Fruit fly (Drosophila melanogaster) whole organism, embryonic: ENCODE measurements around the gene Obp99c.

Experiments used
- ATbp ChIP-seq: fragments of 200-800 bp; sonication (Bioruptor generic); optimal IDR thresholded peaks from 2 replicates; lab custom pipeline; 2017; ENCODE audit warnings: missing biosample characterization, mild to moderate bottlenecking, missing genetic modification characterization, missing genetic modification reagents
- Atf-2 ChIP-seq: fragments of 200-800 bp; sonication (Bioruptor generic); optimal IDR thresholded peaks from 2 replicates; lab custom pipeline; 2016; ENCODE audit warnings: missing biosample characterization, missing genetic modification characterization
- Blimp-1 ChIP-seq: fragments of 200-800 bp; sonication (Bioruptor generic); optimal IDR thresholded peaks from 3 replicates; lab custom pipeline; 2018; ENCODE audit warnings: missing biosample characterization, missing genetic modification characterization, mild to moderate bottlenecking, moderate library complexity, missing genetic modification reagents
- CG10267 ChIP-seq: fragments of 200-800 bp; sonication (Bioruptor generic); optimal IDR thresholded peaks from 2 replicates; lab custom pipeline; 2018; ENCODE audit warnings: missing biosample characterization, mild to moderate bottlenecking, missing genetic modification characterization, moderate library complexity
- CG11085 ChIP-seq: fragments of 200-800 bp; sonication (Bioruptor generic); IDR thresholded peaks from 2 replicates; pipeline ENCODE4 v1.3.6; 2022; ENCODE audit warnings: missing biosample characterization, missing genetic modification characterization
- CG12299 ChIP-seq: fragments of 200-800 bp; sonication (Bioruptor generic); optimal IDR thresholded peaks from 2 replicates; lab custom pipeline; 2018; ENCODE audit warnings: missing biosample characterization, mild to moderate bottlenecking, missing genetic modification characterization
- CG13624 ChIP-seq: fragments of 200-800 bp; sonication (Bioruptor generic); optimal IDR thresholded peaks from 2 replicates; lab custom pipeline; 2016; ENCODE audit warnings: missing biosample characterization, missing genetic modification characterization
- CG14860 ChIP-seq: fragments of 200-800 bp; sonication (Bioruptor generic); IDR thresholded peaks from 3 replicates; pipeline ENCODE4 v1.3.6; 2022; ENCODE audit warnings: missing biosample characterization, missing genetic modification characterization; ENCODE audit not compliant: partially characterized antibody
- CG15479 ChIP-seq: fragments of 200-800 bp; sonication (Bioruptor generic); optimal IDR thresholded peaks from 3 replicates; lab custom pipeline; 2019; ENCODE audit warnings: missing biosample characterization, mild to moderate bottlenecking, missing genetic modification characterization, moderate library complexity
- CG18599 ChIP-seq: fragments of 200-800 bp; sonication (Bioruptor generic); optimal IDR thresholded peaks from 3 replicates; lab custom pipeline; 2017; ENCODE audit warnings: missing biosample characterization, missing genetic modification characterization, mild to moderate bottlenecking, moderate library complexity, missing genetic modification reagents
- CG2199 ChIP-seq: fragments of 200-800 bp; sonication (Bioruptor generic); IDR thresholded peaks from 3 replicates; pipeline ENCODE4 v1.3.6; 2022; ENCODE audit warnings: missing biosample characterization, missing genetic modification characterization
- CG31388 ChIP-seq: fragments of 200-800 bp; sonication (Bioruptor generic); optimal IDR thresholded peaks from 2 replicates; lab custom pipeline; 2016; ENCODE audit warnings: missing biosample characterization, missing genetic modification characterization
- CG3726 ChIP-seq: fragments of 200-800 bp; sonication (Bioruptor generic); IDR thresholded peaks from 3 replicates; pipeline ENCODE4, ENCODE4 v1.3.6; 2022; ENCODE audit warnings: missing biosample characterization, missing genetic modification characterization
- CG4282 ChIP-seq: fragments of 200-800 bp; sonication (Bioruptor generic); optimal IDR thresholded peaks from 2 replicates; lab custom pipeline; 2016; ENCODE audit warnings: missing biosample characterization, missing genetic modification characterization
- CG4328 ChIP-seq: fragments of 200-800 bp; sonication (Bioruptor generic); optimal IDR thresholded peaks from 3 replicates; lab custom pipeline; 2017; ENCODE audit warnings: missing biosample characterization, missing genetic modification reagents, missing genetic modification characterization
- CoRest ChIP-seq: fragments of 200-800 bp; sonication (Bioruptor generic); optimal IDR thresholded peaks from 3 replicates; lab custom pipeline; 2018; ENCODE audit warnings: missing biosample characterization, mild to moderate bottlenecking, missing genetic modification characterization, moderate library complexity
- D19A ChIP-seq: fragments of 200-800 bp; optimal IDR thresholded peaks from 3 replicates; lab custom pipeline; 2019; ENCODE audit warnings: missing biosample characterization, mild to moderate bottlenecking, missing genetic modification characterization, moderate library complexity
- Doc3 ChIP-seq: fragments of 200-800 bp; sonication (Bioruptor generic); IDR thresholded peaks from 3 replicates; pipeline ENCODE4 v1.3.6; 2022; ENCODE audit warnings: missing biosample characterization, missing genetic modification characterization; ENCODE audit not compliant: partially characterized antibody
- E2f1 ChIP-seq: fragments of 200-800 bp; sonication (Bioruptor generic); IDR thresholded peaks from 2 replicates; pipeline ENCODE4 v1.3.6; 2022; ENCODE audit warnings: missing biosample characterization, missing genetic modification characterization
- HmgZ ChIP-seq: fragments of 200-800 bp; sonication (Bioruptor generic); optimal IDR thresholded peaks from 2 replicates; lab custom pipeline; 2018; ENCODE audit warnings: missing biosample characterization, mild to moderate bottlenecking, missing genetic modification characterization
- Hsf ChIP-seq: fragments of 200-800 bp; sonication (Bioruptor generic); optimal IDR thresholded peaks from 3 replicates; lab custom pipeline; 2016; ENCODE audit warnings: missing biosample characterization, missing genetic modification characterization
- Meics ChIP-seq: fragments of 200-800 bp; sonication (Bioruptor generic); optimal IDR thresholded peaks from 2 replicates; lab custom pipeline; 2017; ENCODE audit warnings: missing biosample characterization, mild to moderate bottlenecking, missing genetic modification characterization
- Myb ChIP-seq: fragments of 200-800 bp; sonication (Bioruptor generic); optimal IDR thresholded peaks from 2 replicates; lab custom pipeline; 2016; ENCODE audit warnings: missing biosample characterization, missing genetic modification characterization
- Neu2 ChIP-seq: fragments of 200-800 bp; sonication (Bioruptor generic); optimal IDR thresholded peaks from 3 replicates; lab custom pipeline; 2016; ENCODE audit warnings: missing biosample characterization, missing genetic modification characterization, borderline replicate concordance
- Sox100B ChIP-seq: fragments of 200-800 bp; sonication (Bioruptor generic); optimal IDR thresholded peaks from 3 replicates; lab custom pipeline; 2018; ENCODE audit warnings: missing biosample characterization, mild to moderate bottlenecking, missing genetic modification characterization
- Taf1 ChIP-seq: fragments of 200-800 bp; sonication (Bioruptor generic); IDR thresholded peaks from 2 replicates; pipeline ENCODE4 v1.3.6; 2022; ENCODE audit warnings: missing biosample characterization, missing genetic modification characterization
- Usf ChIP-seq: fragments of 200-800 bp; sonication (Bioruptor generic); optimal IDR thresholded peaks from 2 replicates; lab custom pipeline; 2017; ENCODE audit warnings: missing genotype, missing biosample characterization, missing genetic modification characterization
- Xbp1 ChIP-seq: fragments of 200-800 bp; sonication (Bioruptor generic); optimal IDR thresholded peaks from 3 replicates; lab custom pipeline; 2016; ENCODE audit warnings: missing biosample characterization, mild to moderate bottlenecking, missing genetic modification characterization
- Xrp1 ChIP-seq: fragments of 200-800 bp; sonication (Bioruptor generic); IDR thresholded peaks from 2 replicates; pipeline ENCODE4 v1.3.6; 2022; ENCODE audit warnings: missing biosample characterization, missing genetic modification characterization
- ara ChIP-seq: fragments of 200-800 bp; sonication (Bioruptor generic); IDR thresholded peaks from 2 replicates; pipeline ENCODE4 v1.3.6; 2022; ENCODE audit warnings: missing biosample characterization, missing genetic modification characterization
- az2 ChIP-seq: fragments of 200-800 bp; sonication (Bioruptor generic); optimal IDR thresholded peaks from 3 replicates; lab custom pipeline; 2016; ENCODE audit warnings: missing biosample characterization, missing genetic modification characterization
- bab2 ChIP-seq: fragments of 200-800 bp; sonication (Bioruptor generic); optimal IDR thresholded peaks from 2 replicates; lab custom pipeline; 2016; ENCODE audit warnings: missing biosample characterization, missing genetic modification characterization
- chm ChIP-seq: fragments of 200-800 bp; sonication (Bioruptor generic); IDR thresholded peaks from 2 replicates; pipeline ENCODE4 v1.3.6; 2022; ENCODE audit warnings: missing biosample characterization, missing genetic modification characterization
- disco-r ChIP-seq: fragments of 200-800 bp; sonication (Bioruptor generic); optimal IDR thresholded peaks from 2 replicates; lab custom pipeline; 2016; ENCODE audit warnings: missing biosample characterization, missing genetic modification characterization
- en ChIP-seq: fragments of 200-800 bp; sonication (Bioruptor generic); optimal IDR thresholded peaks from 2 replicates; lab custom pipeline; 2016; ENCODE audit warnings: missing biosample characterization, missing genetic modification characterization
- eve ChIP-seq, 2 experiments: fragments of >200 bp; optimal IDR thresholded peaks; 2 replicates each; lab custom pipeline; 2017; ENCODE audit warnings: missing biosample characterization in 2 of 2, missing genetic modification characterization in 2 of 2
- fd96Cb ChIP-seq: fragments of 200-800 bp; sonication (Bioruptor generic); optimal IDR thresholded peaks from 2 replicates; lab custom pipeline; 2018; ENCODE audit warnings: missing biosample characterization, mild to moderate bottlenecking, missing genetic modification characterization, moderate library complexity
- gem ChIP-seq: fragments of 200-800 bp; sonication (Bioruptor generic); optimal IDR thresholded peaks from 2 replicates; lab custom pipeline; 2019; ENCODE audit warnings: missing biosample characterization, mild to moderate bottlenecking, missing genetic modification characterization, moderate library complexity
- grau ChIP-seq: fragments of 200-800 bp; optimal IDR thresholded peaks from 3 replicates; lab custom pipeline; 2019; ENCODE audit warnings: missing biosample characterization, mild to moderate bottlenecking, missing genetic modification characterization, moderate library complexity
- gsb-n ChIP-seq: fragments of 200-800 bp; sonication (Bioruptor generic); optimal IDR thresholded peaks from 3 replicates; lab custom pipeline; 2018; ENCODE audit warnings: missing biosample characterization, mild to moderate bottlenecking, missing genetic modification characterization
- hb ChIP-seq: fragments of 200-800 bp; sonication (Bioruptor generic); IDR thresholded peaks from 3 replicates; pipeline ENCODE4 v1.3.6; 2022; ENCODE audit warnings: missing biosample characterization, missing genetic modification characterization; ENCODE audit not compliant: partially characterized antibody
- knrl ChIP-seq: fragments of 200-800 bp; sonication (Bioruptor generic); IDR thresholded peaks from 3 replicates; pipeline ENCODE4 v1.3.6; 2022; ENCODE audit warnings: missing biosample characterization, missing genetic modification characterization; ENCODE audit not compliant: partially characterized antibody
- nmo ChIP-seq: fragments of 200-800 bp; sonication (Bioruptor generic); optimal IDR thresholded peaks from 2 replicates; lab custom pipeline; 2018; ENCODE audit warnings: missing biosample characterization, mild to moderate bottlenecking, missing genetic modification characterization, moderate library complexity
- pho ChIP-seq: fragments of 200-800 bp; sonication (Bioruptor generic); optimal IDR thresholded peaks from 2 replicates; lab custom pipeline; 2016; ENCODE audit warnings: missing biosample characterization, missing genetic modification characterization
- pum ChIP-seq: fragments of 200-800 bp; sonication (Bioruptor generic); optimal IDR thresholded peaks from 2 replicates; lab custom pipeline; 2016; ENCODE audit warnings: missing biosample characterization, missing genetic modification characterization
- sisA ChIP-seq: fragments of 200-800 bp; sonication (Bioruptor generic); IDR thresholded peaks from 2 replicates; pipeline ENCODE4 v1.3.6; 2022; ENCODE audit warnings: missing biosample characterization, missing genetic modification characterization
- slbo ChIP-seq: fragments of 200-800 bp; sonication (Bioruptor generic); IDR thresholded peaks from 2 replicates; pipeline ENCODE4 v1.3.6; 2022; ENCODE audit warnings: missing biosample characterization, missing genetic modification characterization
- tgo ChIP-seq: fragments of 200-800 bp; sonication (Bioruptor generic); IDR thresholded peaks from 3 replicates; pipeline ENCODE4 v1.3.6; 2022; ENCODE audit warnings: missing biosample characterization, missing genetic modification characterization
- tx ChIP-seq: fragments of 200-800 bp; sonication (Bioruptor generic); optimal IDR thresholded peaks from 2 replicates; lab custom pipeline; 2016; ENCODE audit warnings: missing biosample characterization, missing genetic modification characterization
- vfl ChIP-seq: fragments of 200-800 bp; sonication (Bioruptor generic); optimal IDR thresholded peaks from 2 replicates; lab custom pipeline; 2016; ENCODE audit warnings: missing biosample characterization, missing genetic modification characterization
- zf30C ChIP-seq: fragments of 200-800 bp; sonication (Bioruptor generic); optimal IDR thresholded peaks from 3 replicates; lab custom pipeline; 2018; ENCODE audit warnings: missing biosample characterization, mild to moderate bottlenecking, missing genetic modification characterization

Obp99c gene

DNA sequence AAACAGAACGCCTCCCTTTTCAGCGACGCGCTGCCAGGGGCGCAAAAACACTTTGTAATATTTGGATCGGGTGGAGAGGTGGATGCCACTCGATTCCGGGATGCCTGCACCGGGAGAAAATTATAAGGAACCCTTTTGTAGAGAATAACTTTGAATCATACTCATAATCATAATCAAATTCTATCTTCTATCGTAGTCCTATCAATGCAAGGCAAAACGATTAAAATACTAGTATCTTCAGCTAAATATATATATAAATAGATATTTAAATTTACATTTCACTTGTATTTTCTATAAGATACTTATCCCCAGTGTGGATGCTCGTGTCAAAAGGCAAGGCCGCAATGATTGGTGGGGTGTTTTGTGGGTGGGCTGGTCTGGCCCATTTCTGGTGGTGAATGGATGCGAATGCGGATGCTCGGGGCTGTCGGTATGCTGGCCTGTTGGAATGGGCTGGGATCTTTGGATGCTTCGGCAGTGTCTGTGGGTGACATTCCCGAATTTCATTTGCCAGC, 16.7 kb upstream of the Obp99c start (continued):
- peak; percentile 52 for TF ChIP-seq gem
- TF ChIP-seq chm (GFP tag; lab: Robert Waterston, UW) = no peak
- no peak for TF ChIP-seq Hsf (GFP tag; lab: Kevin White, UChicago)
- peak; percentile 1 for TF ChIP-seq CG10267
- TF ChIP-seq Xrp1 = no peak
- TF ChIP-seq CG31388 (GFP tag; lab: Kevin White, UChicago) = no peak
- no peak for TF ChIP-seq CG4282 (GFP tag; lab: Kevin White, UChicago)
- TF ChIP-seq Doc3 (GFP tag; lab: Robert Waterston, UW) = no peak
- peak; percentile 15 for TF ChIP-seq az2
- no peak for TF ChIP-seq CG14860
- TF ChIP-seq Neu2 (GFP tag; lab: Kevin White, UChicago) = no peak
- no peak for TF ChIP-seq Myb (GFP tag; lab: Kevin White, UChicago)
- TF ChIP-seq tx (GFP tag; lab: Kevin White, UChicago) = no peak
- TF ChIP-seq Usf = no peak
- TF ChIP-seq knrl (GFP tag; lab: Robert Waterston, UW) = no peak
- no peak for TF ChIP-seq Xbp1 (GFP tag; lab: Kevin White, UChicago)
- no peak for TF ChIP-seq eve (GFP tag; optimal IDR thresholded peaks at IDR 0.05; lab: Kevin White, UChicago)
- TF ChIP-seq Atf-2 (GFP tag; lab: Kevin White, UChicago) = no peak
- TF ChIP-seq CG3726 (GFP tag; lab: Robert Waterston, UW) = no peak
- no peak for TF ChIP-seq hb (GFP tag; lab: Robert Waterston, UW)
- no peak for TF ChIP-seq CG13624 (GFP tag; lab: Kevin White, UChicago)
- no peak for TF ChIP-seq bab2 (GFP tag; lab: Kevin White, UChicago)
- no peak for TF ChIP-seq ara (GFP tag; lab: Robert Waterston, UW)
- no peak for TF ChIP-seq HmgZ (tag; lab: Kevin White, UChicago)
- peak; percentile 31 for TF ChIP-seq CG18599 (GFP tag; lab: Kevin White, UChicago)
- TF ChIP-seq CG15479 = no peak
- peak; percentile 0 for TF ChIP-seq CoRest
- TF ChIP-seq gsb-n (tag; lab: Kevin White, UChicago) = no peak
- TF ChIP-seq sisA (GFP tag; lab: Robert Waterston, UW) = peak; percentile 37; the same call in 1 of the 2 replicates
- no peak for TF ChIP-seq zf30C
- TF ChIP-seq Blimp-1 (GFP tag; lab: Kevin White, UChicago) = peak; percentile 31
- TF ChIP-seq E2f1 (GFP tag; lab: Robert Waterston, UW) = no peak
- no peak for TF ChIP-seq disco-r (GFP tag; lab: Kevin White, UChicago)
- TF ChIP-seq CG11085 = no peak
- TF ChIP-seq tgo (GFP tag; lab: Robert Waterston, UW) = no peak
- no peak for TF ChIP-seq CG12299 (tag; lab: Kevin White, UChicago)
- no peak for TF ChIP-seq en (GFP tag; lab: Kevin White, UChicago)
- no peak for TF ChIP-seq pum (GFP tag; lab: Kevin White, UChicago)
- no peak for TF ChIP-seq Sox100B (GFP tag; lab: Kevin White, UChicago)
- TF ChIP-seq D19A (tag; lab: Kevin White, UChicago) = peak; percentile 32
- peak; percentile 16 for TF ChIP-seq ATbp (GFP tag; lab: Kevin White, UChicago)
- TF ChIP-seq grau (tag; lab: Kevin White, UChicago) = peak; percentile 14
- TF ChIP-seq slbo (GFP tag; lab: Robert Waterston, UW) = no peak
- TF ChIP-seq pho (GFP tag; lab: Kevin White, UChicago) = no peak
- TF ChIP-seq fd96Cb (tag; lab: Kevin White, UChicago) = no peak
- no peak for TF ChIP-seq Taf1 (GFP tag; lab: Robert Waterston, UW)
- peak; percentile 6 for TF ChIP-seq nmo
- no peak for TF ChIP-seq vfl (GFP tag; lab: Kevin White, UChicago)
- TF ChIP-seq Meics (GFP tag; lab: Kevin White, UChicago) = no peak
- TF ChIP-seq CG4328 = no peak
- no peak for TF ChIP-seq CG2199 (GFP tag; lab: Robert Waterston, UW)
